Fruit fly (Drosophila melanogaster) whole organism, embryonic: Measurements from ENCODE around the gene Prp18.

Source experiments
- Adf1 ChIP-seq: fragments of 200-800 bp; sonication (Bioruptor generic); IDR thresholded peaks from 2 replicates; pipeline ENCODE4 v1.3.6; 2022; ENCODE audit warnings: missing biosample characterization, missing genetic modification characterization
- BEAF-32 ChIP-seq: fragments of 200-800 bp; sonication (Bioruptor generic); optimal IDR thresholded peaks from 3 replicates; lab custom pipeline; 2017; ENCODE audit warnings: missing biosample characterization, missing genetic modification characterization, mild to moderate bottlenecking, moderate library complexity, missing genetic modification reagents
- CG10147 ChIP-seq: fragments of 200-800 bp; sonication (Bioruptor generic); optimal IDR thresholded peaks from 2 replicates; lab custom pipeline; 2019; ENCODE audit warnings: missing biosample characterization, mild to moderate bottlenecking, missing genetic modification characterization, moderate library complexity
- CG10431 ChIP-seq: fragments of 200-800 bp; sonication (Bioruptor generic); optimal IDR thresholded peaks from 3 replicates; lab custom pipeline; 2018; ENCODE audit warnings: missing biosample characterization, mild to moderate bottlenecking, missing genetic modification characterization
- CG10979 ChIP-seq: fragments of 200-800 bp; sonication (Bioruptor generic); optimal IDR thresholded peaks from 2 replicates; lab custom pipeline; 2018; ENCODE audit warnings: missing biosample characterization, mild to moderate bottlenecking, missing genetic modification characterization, moderate library complexity
- CG12071 ChIP-seq: fragments of 200-800 bp; sonication (Bioruptor generic); optimal IDR thresholded peaks from 3 replicates; lab custom pipeline; 2018; ENCODE audit warnings: missing biosample characterization, mild to moderate bottlenecking, missing genetic modification characterization
- CG13123 ChIP-seq: fragments of 200-800 bp; sonication (Bioruptor generic); optimal IDR thresholded peaks from 2 replicates; lab custom pipeline; 2016; ENCODE audit warnings: missing biosample characterization, missing genetic modification characterization
- CG13287 ChIP-seq: fragments of 200-800 bp; sonication (Bioruptor generic); IDR thresholded peaks from 2 replicates; pipeline ENCODE4 v1.3.6; 2022; ENCODE audit warnings: missing biosample characterization, missing genetic modification characterization; ENCODE audit not compliant: partially characterized antibody
- CG14860 ChIP-seq: fragments of 200-800 bp; sonication (Bioruptor generic); IDR thresholded peaks from 3 replicates; pipeline ENCODE4 v1.3.6; 2022; ENCODE audit warnings: missing biosample characterization, missing genetic modification characterization; ENCODE audit not compliant: partially characterized antibody
- CG15269 ChIP-seq: fragments of 200-800 bp; sonication (Bioruptor generic); optimal IDR thresholded peaks from 2 replicates; lab custom pipeline; 2018; ENCODE audit warnings: missing biosample characterization, mild to moderate bottlenecking, missing genetic modification characterization, moderate library complexity
- CG1529 ChIP-seq: fragments of 200-800 bp; sonication (Bioruptor generic); optimal IDR thresholded peaks from 3 replicates; lab custom pipeline; 2018; ENCODE audit warnings: missing biosample characterization, missing genetic modification characterization
- CG17328 ChIP-seq: fragments of 200-800 bp; sonication (Bioruptor generic); IDR thresholded peaks from 2 replicates; pipeline ENCODE4 v1.3.6; 2022; ENCODE audit warnings: missing biosample characterization, missing genetic modification characterization
- CG17359 ChIP-seq: fragments of 200-800 bp; sonication (Bioruptor generic); optimal IDR thresholded peaks from 3 replicates; lab custom pipeline; 2018; ENCODE audit warnings: missing biosample characterization, mild to moderate bottlenecking, missing genetic modification characterization, moderate library complexity
- CG17568 ChIP-seq: fragments of 200-800 bp; sonication (Bioruptor generic); optimal IDR thresholded peaks from 2 replicates; lab custom pipeline; 2018; ENCODE audit warnings: missing biosample characterization, mild to moderate bottlenecking, missing genetic modification characterization, moderate library complexity
- CG31388 ChIP-seq: fragments of 200-800 bp; sonication (Bioruptor generic); optimal IDR thresholded peaks from 2 replicates; lab custom pipeline; 2016; ENCODE audit warnings: missing biosample characterization, missing genetic modification characterization
- CG32532 ChIP-seq: fragments of 200-800 bp; sonication (Bioruptor generic); IDR thresholded peaks from 2 replicates; pipeline ENCODE4 v1.3.6; 2022; ENCODE audit warnings: missing biosample characterization, missing genetic modification characterization
- CG6654 ChIP-seq: fragments of 200-800 bp; sonication (Bioruptor generic); optimal IDR thresholded peaks from 2 replicates; lab custom pipeline; 2017; ENCODE audit warnings: missing biosample characterization, mild to moderate bottlenecking, missing genetic modification characterization
- CG6854 ChIP-seq: fragments of 200-800 bp; sonication (Bioruptor generic); optimal IDR thresholded peaks from 3 replicates; lab custom pipeline; 2017; ENCODE audit warnings: missing biosample characterization, mild to moderate bottlenecking, missing genetic modification characterization
- D ChIP-seq, 2 experiments: fragments of 200-800 bp in 1 of 2; fragments of >200 bp in 1 of 2; sonication (Bioruptor generic) in 1 of 2; optimal IDR thresholded peaks; 2 replicates in 1 of 2; 3 replicates in 1 of 2; lab custom pipeline; 2017; ENCODE audit warnings: mild to moderate bottlenecking in 1 of 2, missing biosample characterization in 1 of 2, missing genetic modification characterization in 1 of 2, missing genetic modification reagents in 1 of 2
- Doc3 ChIP-seq: fragments of 200-800 bp; sonication (Bioruptor generic); IDR thresholded peaks from 3 replicates; pipeline ENCODE4 v1.3.6; 2022; ENCODE audit warnings: missing biosample characterization, missing genetic modification characterization; ENCODE audit not compliant: partially characterized antibody
- Ets97D ChIP-seq: fragments of 200-800 bp; sonication (Bioruptor generic); optimal IDR thresholded peaks from 3 replicates; lab custom pipeline; 2016; ENCODE audit warnings: missing biosample characterization, missing genetic modification characterization
- Hmr ChIP-seq: fragments of 200-800 bp; sonication (Bioruptor generic); optimal IDR thresholded peaks from 3 replicates; lab custom pipeline; 2017; ENCODE audit warnings: mild to moderate bottlenecking, missing biosample characterization, missing genetic modification reagents, missing genetic modification characterization
- Hsf ChIP-seq: fragments of 200-800 bp; sonication (Bioruptor generic); optimal IDR thresholded peaks from 3 replicates; lab custom pipeline; 2016; ENCODE audit warnings: missing biosample characterization, missing genetic modification characterization
- MBD-R2 ChIP-seq: fragments of 200-800 bp; sonication (Bioruptor generic); IDR thresholded peaks from 2 replicates; pipeline ENCODE4 v1.3.6; 2022; ENCODE audit warnings: missing biosample characterization, missing genetic modification characterization
- NfI ChIP-seq: fragments of 200-800 bp; sonication (Bioruptor generic); optimal IDR thresholded peaks from 3 replicates; lab custom pipeline; 2018; ENCODE audit warnings: missing biosample characterization, mild to moderate bottlenecking, missing genetic modification characterization, moderate library complexity
- Sox100B ChIP-seq: fragments of 200-800 bp; sonication (Bioruptor generic); optimal IDR thresholded peaks from 3 replicates; lab custom pipeline; 2018; ENCODE audit warnings: missing biosample characterization, mild to moderate bottlenecking, missing genetic modification characterization
- ap ChIP-seq: fragments of 200-800 bp; sonication (Bioruptor generic); IDR thresholded peaks from 2 replicates; pipeline ENCODE4 v1.3.6; 2022; ENCODE audit warnings: missing biosample characterization, missing genetic modification characterization
- br ChIP-seq: fragments of >200 bp; optimal IDR thresholded peaks from 2 replicates; lab custom pipeline; 2017
- cad ChIP-seq: fragments of >200 bp; optimal IDR thresholded peaks from 2 replicates; lab custom pipeline; 2017; ENCODE audit warnings: missing biosample characterization, missing genetic modification characterization
- cas ChIP-seq: fragments of 200-800 bp; sonication (Bioruptor generic); IDR thresholded peaks from 2 replicates; pipeline ENCODE4 v1.3.6; 2022; ENCODE audit warnings: missing biosample characterization, missing genetic modification characterization
- croc ChIP-seq: fragments of 200-800 bp; sonication (Bioruptor generic); conservative IDR thresholded peaks from 3 replicates; pipeline ENCODE4 v1.3.6; 2022; ENCODE audit warnings: missing biosample characterization, missing genetic modification characterization
- da ChIP-seq: fragments of 200-800 bp; sonication (Bioruptor generic); optimal IDR thresholded peaks from 2 replicates; lab custom pipeline; 2016; ENCODE audit warnings: missing biosample characterization, missing genetic modification characterization
- dpn ChIP-seq, 2 experiments: fragments of 200-800 bp; sonication (Bioruptor generic); optimal IDR thresholded peaks; 3 replicates each; lab custom pipeline; 2016; ENCODE audit warnings: missing biosample characterization in 2 of 2, missing genetic modification characterization in 2 of 2
- fd3F ChIP-seq: fragments of 200-800 bp; sonication (Bioruptor generic); optimal IDR thresholded peaks from 2 replicates; lab custom pipeline; 2018; ENCODE audit warnings: missing biosample characterization, mild to moderate bottlenecking, missing genetic modification characterization, moderate library complexity
- fd96Cb ChIP-seq: fragments of 200-800 bp; sonication (Bioruptor generic); optimal IDR thresholded peaks from 2 replicates; lab custom pipeline; 2018; ENCODE audit warnings: missing biosample characterization, mild to moderate bottlenecking, missing genetic modification characterization, moderate library complexity
- fu2 ChIP-seq: fragments of 200-800 bp; sonication (Bioruptor generic); optimal IDR thresholded peaks from 2 replicates; lab custom pipeline; 2016; ENCODE audit warnings: missing biosample characterization, missing genetic modification characterization
- hkb ChIP-seq, 2 experiments: fragments of 200-800 bp in 1 of 2; fragments of >200 bp in 1 of 2; sonication (Bioruptor generic) in 1 of 2; IDR thresholded peaks in 1 of 2; optimal IDR thresholded peaks in 1 of 2; 2 replicates each; pipeline versions ENCODE4 v1.3.6 to Lab custom; 2017 to 2022; ENCODE audit warnings: missing biosample characterization in 1 of 2, missing genetic modification characterization in 1 of 2
- hth ChIP-seq: fragments of >200 bp; optimal IDR thresholded peaks from 2 replicates; lab custom pipeline; 2017; ENCODE audit warnings: inconsistent platforms
- knrl ChIP-seq: fragments of 200-800 bp; sonication (Bioruptor generic); IDR thresholded peaks from 3 replicates; pipeline ENCODE4 v1.3.6; 2022; ENCODE audit warnings: missing biosample characterization, missing genetic modification characterization; ENCODE audit not compliant: partially characterized antibody
- lmd ChIP-seq: fragments of 200-800 bp; sonication (Bioruptor generic); IDR thresholded peaks from 2 replicates; pipeline ENCODE4 v1.3.6; 2022; ENCODE audit warnings: missing biosample characterization, missing genetic modification characterization
- luna ChIP-seq: fragments of 200-800 bp; sonication (Bioruptor generic); optimal IDR thresholded peaks from 2 replicates; lab custom pipeline; 2016; ENCODE audit warnings: missing biosample characterization, missing genetic modification characterization
- repo ChIP-seq: fragments of 200-800 bp; sonication (Bioruptor generic); optimal IDR thresholded peaks from 2 replicates; lab custom pipeline; 2016; ENCODE audit warnings: missing biosample characterization, missing genetic modification characterization
- run ChIP-seq: fragments of 200-800 bp; sonication (Bioruptor generic); optimal IDR thresholded peaks from 3 replicates; lab custom pipeline; 2018; ENCODE audit warnings: missing biosample characterization, mild to moderate bottlenecking, missing genetic modification characterization
- scrt ChIP-seq: fragments of 200-800 bp; sonication (Bioruptor generic); optimal IDR thresholded peaks from 2 replicates; lab custom pipeline; 2018; ENCODE audit warnings: missing biosample characterization, mild to moderate bottlenecking, missing genetic modification characterization, moderate library complexity
- slp2 ChIP-seq: fragments of 200-800 bp; sonication (Bioruptor generic); optimal IDR thresholded peaks from 2 replicates; lab custom pipeline; 2016; ENCODE audit warnings: missing biosample characterization, missing genetic modification characterization
- so ChIP-seq: fragments of 200-800 bp; sonication (Bioruptor generic); IDR thresholded peaks from 3 replicates; pipeline ENCODE4 v1.3.6; 2022; ENCODE audit warnings: missing biosample characterization, missing genetic modification characterization
- tgo ChIP-seq: fragments of 200-800 bp; sonication (Bioruptor generic); IDR thresholded peaks from 3 replicates; pipeline ENCODE4 v1.3.6; 2022; ENCODE audit warnings: missing biosample characterization, missing genetic modification characterization
- tna ChIP-seq: fragments of 200-800 bp; sonication (Bioruptor generic); IDR thresholded peaks from 2 replicates; pipeline ENCODE4 v1.3.6; 2022; ENCODE audit warnings: missing biosample characterization, missing genetic modification characterization; ENCODE audit not compliant: partially characterized antibody
- yki ChIP-seq: fragments of >200 bp; optimal IDR thresholded peaks from 3 replicates; lab custom pipeline; 2018

Gene Prp18

DNA sequence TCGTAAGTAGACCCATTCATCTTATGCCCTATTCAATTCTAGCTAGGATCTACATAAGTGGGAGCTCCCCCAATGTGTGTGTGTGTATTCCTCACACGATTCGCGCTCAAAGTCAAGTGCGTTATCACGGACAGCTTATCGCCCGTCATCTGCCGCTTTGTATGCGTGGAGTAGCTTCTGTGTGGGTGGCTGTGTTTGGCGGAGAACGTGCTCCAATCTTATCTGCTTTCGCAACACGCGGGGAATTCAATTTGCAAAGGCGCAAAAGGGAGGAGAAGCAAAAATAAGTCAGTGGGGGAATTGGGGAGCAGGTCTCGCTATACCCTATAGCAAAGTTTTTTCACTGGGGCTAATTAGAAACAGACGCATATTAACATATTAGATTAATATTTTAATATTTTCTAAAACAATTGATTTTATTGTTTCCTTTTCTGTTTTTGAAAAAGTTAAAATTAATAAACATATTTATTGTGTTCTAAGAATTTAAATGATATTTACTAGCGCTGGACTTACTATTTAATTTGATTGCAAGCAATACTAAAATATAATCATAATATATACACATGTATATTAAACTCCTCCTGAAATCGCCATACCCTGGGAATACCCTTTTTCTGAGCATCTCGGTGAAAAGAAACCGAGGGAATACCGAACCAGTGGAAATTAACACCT lies 45.8 kb downstream of the Prp18 start (continued):
- TF ChIP-seq ap (GFP tag; lab: Robert Waterston, UW), result no peak
- TF ChIP-seq da (GFP tag; lab: Kevin White, UChicago), result no peak
- TF ChIP-seq CG15269, result peak; percentile 27
- TF ChIP-seq cad (GFP tag; lab: Kevin White, UChicago), result no peak
- no peak for TF ChIP-seq Doc3
- no peak for TF ChIP-seq fd96Cb (tag; lab: Kevin White, UChicago)
- TF ChIP-seq cas (GFP tag; lab: Robert Waterston, UW), result no peak
- TF ChIP-seq CG6654 (GFP tag; lab: Kevin White, UChicago), result no peak
- no peak for TF ChIP-seq hth (lab: Kevin White, UChicago)
- TF ChIP-seq CG10147 (GFP tag; lab: Kevin White, UChicago), result peak; percentile 53
- TF ChIP-seq dpn (GFP tag; optimal IDR thresholded peaks at IDR 0.05; lab: Kevin White, UChicago), result peak in 1 of 2 experiments; percentile 15
- no peak for TF ChIP-seq so
- no peak for TF ChIP-seq NfI
- no peak for TF ChIP-seq BEAF-32 (GFP tag; lab: Kevin White, UChicago)
- TF ChIP-seq lmd, result peak; percentile 16; the same call in 1 of the 2 replicates
- TF ChIP-seq fu2 (GFP tag; lab: Kevin White, UChicago), result no peak
- no peak for TF ChIP-seq br (lab: Kevin White, UChicago)
- peak; percentile 5 for TF ChIP-seq fd3F (GFP tag; lab: Kevin White, UChicago)
- peak; percentile 21 for TF ChIP-seq CG6854 (GFP tag; lab: Kevin White, UChicago)
- peak; percentile 18; the same call in 1 of the 3 replicates for TF ChIP-seq tgo (GFP tag; lab: Robert Waterston, UW)
- TF ChIP-seq CG14860, result no peak
- peak; percentile 13 for TF ChIP-seq CG10979 (tag; lab: Kevin White, UChicago)
- no peak for TF ChIP-seq luna
- TF ChIP-seq D (optimal IDR thresholded peaks at IDR 0.05; lab: Kevin White, UChicago), result no peak
- no peak for TF ChIP-seq D (GFP tag; optimal IDR thresholded peaks at IDR 0.05; lab: Kevin White, UChicago)
- TF ChIP-seq Adf1, result peak; percentile 11; the same call in 1 of the 2 replicates
- TF ChIP-seq CG32532 (GFP tag; lab: Robert Waterston, UW), result no peak; the same call in none of the 2 replicates
- no peak for TF ChIP-seq repo (GFP tag; lab: Kevin White, UChicago)
- TF ChIP-seq CG13123 (GFP tag; lab: Kevin White, UChicago), result no peak
- no peak for TF ChIP-seq slp2
- TF ChIP-seq Hmr, result peak; percentile 77
- no peak for TF ChIP-seq Ets97D (GFP tag; lab: Kevin White, UChicago)
- no peak; the same call in 1 of the 2 replicates for TF ChIP-seq MBD-R2
- TF ChIP-seq CG12071 (GFP tag; lab: Kevin White, UChicago), result no peak
- TF ChIP-seq croc (GFP tag; lab: Robert Waterston, UW), result no peak
- TF ChIP-seq CG17328 (GFP tag; lab: Robert Waterston, UW), result no peak
- TF ChIP-seq CG17359 (tag; lab: Kevin White, UChicago), result peak; percentile 27
- TF ChIP-seq Sox100B (GFP tag; lab: Kevin White, UChicago), result peak; percentile 40
- TF ChIP-seq CG10431 (GFP tag; lab: Kevin White, UChicago), result no peak
- peak; percentile 12 for TF ChIP-seq scrt
- no peak for TF ChIP-seq hkb (optimal IDR thresholded peaks at IDR 0.05; lab: Kevin White, UChicago)
- no peak for TF ChIP-seq hkb (GFP tag; IDR thresholded peaks at IDR 0.05; lab: Robert Waterston, UW)
- TF ChIP-seq Hsf (GFP tag; lab: Kevin White, UChicago), result peak; percentile 24
- no peak for TF ChIP-seq CG13287
- no peak for TF ChIP-seq yki (lab: Kevin White, UChicago)
- no peak for TF ChIP-seq tna (GFP tag; lab: Robert Waterston, UW)
- TF ChIP-seq CG31388 (GFP tag; lab: Kevin White, UChicago), result no peak
- TF ChIP-seq CG17568 (GFP tag; lab: Kevin White, UChicago), result no peak
- TF ChIP-seq CG1529 (GFP tag; lab: Kevin White, UChicago), result no peak
- TF ChIP-seq run (tag; lab: Kevin White, UChicago), result no peak
- no peak for TF ChIP-seq knrl (GFP tag; lab: Robert Waterston, UW)
